Fruit fly (Drosophila melanogaster) whole organism, wandering third instar larva: Measurements from ENCODE around the gene CG10097.

Experiments
- Dif ChIP-seq: fragments of 200-275, 200-300 bp; sonication (Bioruptor generic); optimal IDR thresholded peaks from 2 replicates; lab custom pipeline; 2018; ENCODE audit warnings: missing biosample characterization, missing genetic modification characterization; ENCODE audit not compliant: partially characterized antibody
- GATAd ChIP-seq: sonication (Bioruptor generic); optimal IDR thresholded peaks from 2 replicates; lab custom pipeline; 2016; ENCODE audit warnings: missing biosample characterization, missing genetic modification characterization
- HLH106 ChIP-seq: fragments of 200-800 bp; optimal IDR thresholded peaks from 3 replicates; lab custom pipeline; 2019; ENCODE audit warnings: missing biosample characterization, mild to moderate bottlenecking, missing genetic modification characterization, moderate library complexity
- Rel ChIP-seq, 2 experiments: fragments of 200-800 bp; sonication (Bioruptor generic) in 1 of 2; optimal IDR thresholded peaks; 2 replicates in 1 of 2; 3 replicates in 1 of 2; lab custom pipeline; 2016 to 2019; ENCODE audit warnings: mild to moderate bottlenecking in 2 of 2, missing biosample characterization in 2 of 2, missing genetic modification characterization in 2 of 2, moderate library complexity in 1 of 2
- br ChIP-seq: fragments of 200-800 bp; sonication (Bioruptor generic); optimal IDR thresholded peaks from 2 replicates; lab custom pipeline; 2016; ENCODE audit warnings: missing biosample characterization, missing genetic modification characterization
- foxo ChIP-seq, 2 experiments: fragments of 200-800 bp; sonication (Bioruptor generic); optimal IDR thresholded peaks; 2 replicates in 1 of 2; 3 replicates in 1 of 2; lab custom pipeline; 2016 to 2017; ENCODE audit warnings: missing biosample characterization in 2 of 2, missing genetic modification characterization in 2 of 2
- fru ChIP-seq: fragments of 200-800 bp; sonication (Bioruptor generic); optimal IDR thresholded peaks from 3 replicates; lab custom pipeline; 2016; ENCODE audit warnings: missing biosample characterization, mild to moderate bottlenecking, missing genetic modification characterization
- jim ChIP-seq: fragments of 175-275, 200-325 bp; sonication (Bioruptor generic); optimal IDR thresholded peaks from 2 replicates; lab custom pipeline; 2016; ENCODE audit warnings: missing biosample characterization, mild to moderate bottlenecking, missing genetic modification characterization
- lola ChIP-seq: fragments of >200 bp; optimal IDR thresholded peaks from 2 replicates; lab custom pipeline; 2017; ENCODE audit warnings: missing biosample characterization, missing genetic modification characterization
- psq ChIP-seq: fragments of 200-800 bp; sonication (Bioruptor generic); optimal IDR thresholded peaks from 3 replicates; lab custom pipeline; 2017; ENCODE audit warnings: missing biosample characterization, mild to moderate bottlenecking, missing genetic modification characterization, moderate library complexity
- sage ChIP-seq: fragments of 200-800 bp; sonication (Bioruptor generic); optimal IDR thresholded peaks from 2 replicates; lab custom pipeline; 2016; ENCODE audit warnings: missing biosample characterization, mild to moderate bottlenecking, missing genetic modification characterization
- sv ChIP-seq: fragments of 200-800 bp; sonication (Bioruptor generic); optimal IDR thresholded peaks from 3 replicates; lab custom pipeline; 2016; ENCODE audit warnings: missing biosample characterization, missing genetic modification characterization

DNA sequence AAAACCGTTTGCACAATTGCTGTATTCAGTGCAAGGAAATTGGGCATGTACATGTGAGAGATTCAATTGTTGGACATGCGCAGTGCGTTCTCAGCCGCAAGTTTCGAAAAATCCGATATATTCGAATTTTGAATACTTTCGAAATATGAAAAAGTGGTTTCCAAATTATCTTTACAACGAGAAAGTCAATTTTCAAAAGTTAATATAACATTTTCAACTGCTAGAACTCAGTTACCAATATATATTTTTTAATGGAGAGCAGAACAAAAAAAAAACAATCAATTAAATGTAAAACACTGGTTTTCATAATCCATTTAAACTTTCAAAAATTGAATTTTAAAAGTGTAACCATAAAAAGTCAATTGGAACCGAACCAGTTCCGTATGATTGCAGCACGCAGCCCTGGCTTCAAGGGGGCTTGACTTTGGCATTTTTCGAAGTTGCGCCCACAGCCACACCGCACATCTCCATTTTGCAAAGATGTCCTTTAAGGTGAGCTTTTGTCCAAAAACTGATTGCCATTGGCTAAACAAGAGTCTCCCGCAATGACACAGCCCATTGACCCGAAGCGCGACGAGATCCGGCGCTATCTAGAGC is 26.7 kb upstream of the CG10097 start, which contains the start of the genes Scgbeta and CG17202:
- TF ChIP-seq GATAd = no peak
- no peak for TF ChIP-seq lola (GFP tag; lab: Kevin White, UChicago)
- no peak for TF ChIP-seq psq (GFP tag; lab: Kevin White, UChicago)
- no peak for TF ChIP-seq fru (GFP tag; lab: Kevin White, UChicago)
- no peak for TF ChIP-seq HLH106
- no peak for TF ChIP-seq Dif
- TF ChIP-seq sv (GFP tag; lab: Kevin White, UChicago) = no peak
- no peak for TF ChIP-seq jim (GFP tag; lab: Kevin White, UChicago)
- no peak for TF ChIP-seq Rel (GFP tag; optimal IDR thresholded peaks at IDR 0.05; lab: Kevin White, UChicago)
- no peak for TF ChIP-seq Rel (tag; optimal IDR thresholded peaks at IDR 0.05; lab: Kevin White, UChicago)
- TF ChIP-seq sage (GFP tag; lab: Kevin White, UChicago) = no peak
- no peak for TF ChIP-seq br (GFP tag; lab: Kevin White, UChicago)
- TF ChIP-seq foxo (GFP tag; optimal IDR thresholded peaks at IDR 0.05; lab: Kevin White, UChicago) = no peak
